Fruit fly (Drosophila melanogaster) whole organism, prepupa: Measurements from ENCODE around the gene CG13384.

Source experiments
- Blimp-1 ChIP-seq: fragments of 200-800 bp; sonication (Bioruptor generic); optimal IDR thresholded peaks from 3 replicates; lab custom pipeline; 2017; ENCODE audit warnings: missing biosample characterization, missing genetic modification characterization, mild to moderate bottlenecking, moderate library complexity, missing genetic modification reagents
- CG11294 ChIP-seq: fragments of 200-800 bp; sonication (Bioruptor generic); IDR thresholded peaks from 2 replicates; pipeline ENCODE4 v1.3.6; 2022; ENCODE audit warnings: missing biosample characterization, missing genetic modification characterization
- CG1621 ChIP-seq: fragments of 200-800 bp; sonication (Bioruptor generic); optimal IDR thresholded peaks from 3 replicates; lab custom pipeline; 2018; ENCODE audit warnings: missing biosample characterization, mild to moderate bottlenecking, missing genetic modification characterization
- CG16779 ChIP-seq: fragments of 200-800 bp; sonication (Bioruptor generic); optimal IDR thresholded peaks from 3 replicates; lab custom pipeline; 2017; ENCODE audit warnings: missing biosample characterization, mild to moderate bottlenecking, missing genetic modification characterization
- CG34406 ChIP-seq: fragments of 200-800 bp; sonication (Bioruptor generic); optimal IDR thresholded peaks from 3 replicates; lab custom pipeline; 2016; ENCODE audit warnings: missing biosample characterization, missing genetic modification characterization
- CG6854 ChIP-seq: fragments of 200-800 bp; sonication (Bioruptor generic); optimal IDR thresholded peaks from 2 replicates; lab custom pipeline; 2017; ENCODE audit warnings: missing biosample characterization, mild to moderate bottlenecking, missing genetic modification characterization
- Ets96B ChIP-seq: fragments of 200-800 bp; optimal IDR thresholded peaks from 2 replicates; lab custom pipeline; 2019; ENCODE audit warnings: missing biosample characterization, mild to moderate bottlenecking, missing genetic modification characterization, moderate library complexity
- Hr38 ChIP-seq: sonication (Bioruptor generic); optimal IDR thresholded peaks from 2 replicates; lab custom pipeline; 2016; ENCODE audit warnings: missing biosample characterization, missing genetic modification characterization
- Sox102F ChIP-seq: fragments of 200-800 bp; sonication (Bioruptor generic); optimal IDR thresholded peaks from 2 replicates; lab custom pipeline; 2016; ENCODE audit warnings: missing biosample characterization, mild to moderate bottlenecking, missing genetic modification characterization
- fkh ChIP-seq: fragments of 200-800 bp; sonication (Bioruptor generic); optimal IDR thresholded peaks from 3 replicates; lab custom pipeline; 2017; ENCODE audit warnings: missing biosample characterization, mild to moderate bottlenecking, missing genetic modification characterization, moderate library complexity
- net ChIP-seq: fragments of 200-800 bp; sonication (Bioruptor generic); optimal IDR thresholded peaks from 3 replicates; lab custom pipeline; 2016; ENCODE audit warnings: missing biosample characterization, missing genetic modification characterization
- pdm3 ChIP-seq: fragments of 200-800 bp; sonication (Bioruptor generic); optimal IDR thresholded peaks from 3 replicates; lab custom pipeline; 2016; ENCODE audit warnings: missing biosample characterization, missing genetic modification characterization
- ss ChIP-seq, 2 experiments: fragments of 200-800 bp; sonication (Bioruptor generic); optimal IDR thresholded peaks; 2 replicates in 1 of 2; 3 replicates in 1 of 2; lab custom pipeline; 2017 to 2018; ENCODE audit warnings: mild to moderate bottlenecking in 2 of 2, missing biosample characterization in 2 of 2, missing genetic modification characterization in 2 of 2, moderate library complexity in 1 of 2

dm6 chr2L:8423460-8424089 is 39.3 kb downstream of the CG13384 start:
- no peak for TF ChIP-seq Blimp-1 (GFP tag; lab: Kevin White, UChicago)
- TF ChIP-seq ss (GFP tag; optimal IDR thresholded peaks at IDR 0.05; lab: Kevin White, UChicago) = peak in 1 of 2 experiments; percentile 33
- no peak for TF ChIP-seq Hr38 (GFP tag; lab: Kevin White, UChicago)
- no peak for TF ChIP-seq CG34406 (GFP tag; lab: Kevin White, UChicago)
- TF ChIP-seq CG16779 (tag; lab: Kevin White, UChicago) = no peak
- no peak for TF ChIP-seq CG6854
- no peak for TF ChIP-seq pdm3
- no peak for TF ChIP-seq CG1621 (tag; lab: Kevin White, UChicago)
- TF ChIP-seq Ets96B (tag; lab: Kevin White, UChicago) = peak; percentile 20
- no peak for TF ChIP-seq net (GFP tag; lab: Kevin White, UChicago)
- TF ChIP-seq Sox102F (GFP tag; lab: Kevin White, UChicago) = peak; percentile 57
- TF ChIP-seq CG11294 (GFP tag; lab: Robert Waterston, UW) = no peak
- TF ChIP-seq fkh (GFP tag; lab: Kevin White, UChicago) = peak; percentile 23
